Worm (Caenorhabditis elegans) whole organism, young adult: Measurements from ENCODE around the gene ZC53.2.
A peak's percentile ranks its signal among the peaks of the same experiment; 100 is the strongest.

Experiments
- B0019.2 ChIP-seq: fragments of 200-800 bp; sonication (Bioruptor generic); conservative IDR thresholded peaks from 2 replicates; pipeline ENCODE4 v1.3.6; 2022; ENCODE audit warnings: missing genetic modification reagents, missing genetic modification characterization, missing compliant biosample characterization
- B0261.1 ChIP-seq: sonication (generic microtip); optimal IDR thresholded peaks from 2 replicates; lab custom pipeline; 2016; ENCODE audit warnings: mild to moderate bottlenecking, missing genetic modification characterization, moderate library complexity, missing compliant biosample characterization
- B0336.3 ChIP-seq: fragments of 200-800 bp; sonication (Bioruptor generic); IDR thresholded peaks from 2 replicates; pipeline ENCODE4 v1.3.6; 2022; ENCODE audit warnings: missing genetic modification characterization, missing compliant biosample characterization
- F10E7.11 ChIP-seq: sonication (generic microtip); optimal IDR thresholded peaks from 2 replicates; lab custom pipeline; 2017; ENCODE audit warnings: mild to moderate bottlenecking, missing genetic modification characterization, moderate library complexity, missing compliant biosample characterization
- F22D6.2 ChIP-seq: sonication (generic microtip); optimal IDR thresholded peaks from 2 replicates; lab custom pipeline; 2016; ENCODE audit warnings: mild to moderate bottlenecking, missing genetic modification characterization, missing compliant biosample characterization
- F23B12.7 ChIP-seq: sonication (generic microtip); optimal IDR thresholded peaks from 2 replicates; lab custom pipeline; 2017; ENCODE audit warnings: missing genetic modification characterization, mild to moderate bottlenecking, missing compliant biosample characterization, antibody characterized with exemption, moderate library complexity; ENCODE audit not compliant: insufficient read depth
- F33H1.4 ChIP-seq: fragments of 200-800 bp; sonication (Bioruptor generic); IDR thresholded peaks from 2 replicates; pipeline ENCODE4 v1.3.6; 2022; ENCODE audit warnings: missing genetic modification reagents, missing genetic modification characterization, missing compliant biosample characterization
- F37B4.10 ChIP-seq: fragments of 200-800 bp; sonication (Bioruptor generic); IDR thresholded peaks from 2 replicates; pipeline ENCODE4 v1.3.6; 2022; ENCODE audit warnings: missing genetic modification characterization, missing compliant biosample characterization
- F39B2.1 ChIP-seq: fragments of 200-800 bp; sonication (Bioruptor generic); IDR thresholded peaks from 2 replicates; pipeline ENCODE4 v1.3.6; 2022; ENCODE audit warnings: missing genetic modification reagents, missing genetic modification characterization, missing compliant biosample characterization
- F57A8.1 ChIP-seq: fragments of 200-800 bp; sonication (Bioruptor generic); optimal IDR thresholded peaks from 2 replicates; lab custom pipeline; 2018; ENCODE audit warnings: mild to moderate bottlenecking, missing genetic modification characterization, moderate library complexity, missing compliant biosample characterization
- K12H6.12 ChIP-seq: fragments of 200-800 bp; sonication (Bioruptor generic); optimal IDR thresholded peaks from 2 replicates; lab custom pipeline; 2018; ENCODE audit warnings: mild to moderate bottlenecking, missing genetic modification characterization, missing compliant biosample characterization
- Y53F4B.3 ChIP-seq: fragments of 200-800 bp; sonication (Bioruptor generic); IDR thresholded peaks from 2 replicates; pipeline ENCODE4 v1.3.6; 2022; ENCODE audit warnings: missing genetic modification reagents, missing genetic modification characterization, missing compliant biosample characterization
- Y53G8AR.9 ChIP-seq: fragments of 200-800 bp; sonication (Bioruptor generic); conservative IDR thresholded peaks from 2 replicates; pipeline ENCODE4 v1.3.6; 2022; ENCODE audit warnings: missing genetic modification reagents, missing genetic modification characterization, missing compliant biosample characterization
- Y67H2A.10 ChIP-seq: fragments of 200-800 bp; sonication (Bioruptor generic); conservative IDR thresholded peaks from 2 replicates; pipeline ENCODE4 v1.3.6; 2022; ENCODE audit warnings: missing genetic modification reagents, missing genetic modification characterization, missing compliant biosample characterization
- Y79H2A.3 ChIP-seq: fragments of 200-800 bp; sonication (Bioruptor generic); conservative IDR thresholded peaks from 2 replicates; pipeline ENCODE4 v1.3.6; 2022; ENCODE audit warnings: missing genetic modification reagents, missing genetic modification characterization, missing compliant biosample characterization
- akir-1 ChIP-seq: fragments of 200-800 bp; sonication (Bioruptor generic); optimal IDR thresholded peaks from 2 replicates; lab custom pipeline; 2018; ENCODE audit warnings: mild to moderate bottlenecking, missing genetic modification characterization, moderate library complexity, missing compliant biosample characterization
- athp-1 ChIP-seq: sonication (generic microtip); optimal IDR thresholded peaks from 2 replicates; lab custom pipeline; 2017; ENCODE audit warnings: mild to moderate bottlenecking, missing genetic modification characterization, missing compliant biosample characterization
- ceh-100 ChIP-seq: fragments of 200-800 bp; sonication (Bioruptor generic); IDR thresholded peaks from 2 replicates; pipeline ENCODE4 v1.3.6; 2022; ENCODE audit warnings: missing genetic modification reagents, missing genetic modification characterization, missing compliant biosample characterization
- ceh-27 ChIP-seq: fragments of 200-800 bp; sonication (Bioruptor generic); optimal IDR thresholded peaks from 2 replicates; lab custom pipeline; 2018; ENCODE audit warnings: mild to moderate bottlenecking, missing genetic modification characterization, moderate library complexity, missing compliant biosample characterization
- dpl-1 ChIP-seq: fragments of 150-350 bp; optimal IDR thresholded peaks from 2 replicates; lab custom pipeline; 2014; ENCODE audit warnings: missing biosample characterization, missing genetic modification reagents, missing genetic modification characterization
- efl-1 ChIP-seq: fragments of 150-350 bp; optimal IDR thresholded peaks from 2 replicates; lab custom pipeline; 2014; ENCODE audit warnings: missing biosample characterization, missing genetic modification reagents, missing genetic modification characterization
- egl-18 ChIP-seq: fragments of 200-800 bp; sonication (Bioruptor generic); IDR thresholded peaks from 2 replicates; pipeline ENCODE4 v1.3.6; 2022; ENCODE audit warnings: missing genetic modification reagents, missing genetic modification characterization, missing compliant biosample characterization
- egrh-3 ChIP-seq: fragments of 200-800 bp; sonication (Bioruptor generic); IDR thresholded peaks from 2 replicates; pipeline ENCODE4 v1.3.6; 2022; ENCODE audit warnings: missing genetic modification reagents, missing genetic modification characterization, missing compliant biosample characterization
- hlh-12 ChIP-seq: sonication (generic microtip); optimal IDR thresholded peaks from 2 replicates; lab custom pipeline; 2016; ENCODE audit warnings: missing genetic modification characterization, missing compliant biosample characterization
- let-526 ChIP-seq: fragments of 200-800 bp; sonication (Bioruptor generic); IDR thresholded peaks from 2 replicates; pipeline ENCODE4 v1.3.6; 2022; ENCODE audit warnings: missing genetic modification reagents, missing genetic modification characterization, missing compliant biosample characterization
- lin-54 ChIP-seq: fragments of 200-800 bp; sonication (Bioruptor generic); optimal IDR thresholded peaks from 2 replicates; lab custom pipeline; 2018; ENCODE audit warnings: mild to moderate bottlenecking, missing genetic modification characterization, missing compliant biosample characterization
- lir-1 ChIP-seq: fragments of 200-800 bp; sonication (Bioruptor generic); conservative IDR thresholded peaks from 2 replicates; pipeline ENCODE4 v1.3.6; 2022; ENCODE audit warnings: missing genetic modification reagents, missing genetic modification characterization, missing compliant biosample characterization
- madf-10 ChIP-seq: sonication (generic microtip); optimal IDR thresholded peaks from 2 replicates; lab custom pipeline; 2016; ENCODE audit warnings: mild to moderate bottlenecking, missing genetic modification characterization, missing compliant biosample characterization
- madf-3 ChIP-seq: fragments of 200-800 bp; sonication (Bioruptor generic); IDR thresholded peaks from 2 replicates; pipeline ENCODE4 v1.3.6; 2022; ENCODE audit warnings: missing genetic modification reagents, missing genetic modification characterization, missing compliant biosample characterization
- madf-8 ChIP-seq: fragments of 200-800 bp; sonication (Bioruptor generic); conservative IDR thresholded peaks from 2 replicates; pipeline ENCODE4 v1.3.6; 2022; ENCODE audit warnings: missing genetic modification reagents, missing genetic modification characterization, missing compliant biosample characterization
- mxl-1 ChIP-seq: sonication (generic microtip); optimal IDR thresholded peaks from 2 replicates; lab custom pipeline; 2016; ENCODE audit warnings: missing genetic modification characterization, missing compliant biosample characterization
- nhr-120 ChIP-seq: fragments of 200-800 bp; sonication (Bioruptor generic); IDR thresholded peaks from 2 replicates; pipeline ENCODE4 v1.3.6; 2022; ENCODE audit warnings: missing genetic modification characterization, missing compliant biosample characterization
- nhr-90 ChIP-seq: sonication (generic microtip); optimal IDR thresholded peaks from 2 replicates; lab custom pipeline; 2016; ENCODE audit warnings: missing genotype, mild to moderate bottlenecking, missing genetic modification characterization, missing compliant biosample characterization
- pbrm-1 ChIP-seq: fragments of 200-800 bp; sonication (Bioruptor generic); IDR thresholded peaks from 2 replicates; pipeline ENCODE4 v1.3.6; 2022; ENCODE audit warnings: missing genetic modification reagents, missing genetic modification characterization, missing compliant biosample characterization
- rpc-1 ChIP-seq, 2 experiments: fragments of 150-350 bp in 1 of 2; sonication (generic microtip) in 1 of 2; optimal IDR thresholded peaks; 2 replicates each; lab custom pipeline; 2014 to 2018; ENCODE audit warnings: missing biosample characterization in 1 of 2, missing genetic modification characterization in 1 of 2, missing genetic modification reagents in 1 of 2, missing genotype in 1 of 2
- sdz-38 ChIP-seq: sonication (generic microtip); optimal IDR thresholded peaks from 2 replicates; lab custom pipeline; 2016; ENCODE audit warnings: missing genotype, missing genetic modification characterization, missing compliant biosample characterization
- snpc-1.1 ChIP-seq: sonication (generic microtip); optimal IDR thresholded peaks from 2 replicates; lab custom pipeline; 2017; ENCODE audit warnings: missing genetic modification characterization, mild to moderate bottlenecking, missing compliant biosample characterization, antibody characterized with exemption, moderate library complexity, missing genotype, missing genetic modification reagents; ENCODE audit not compliant: insufficient read depth
- snpc-4 ChIP-seq, 5 experiments: fragments of 150-350 bp in 1 of 5; sonication (generic microtip) in 4 of 5; optimal IDR thresholded peaks; 2 replicates each; lab custom pipeline; 2014 to 2018; ENCODE audit warnings: missing genetic modification characterization in 5 of 5, missing biosample characterization in 3 of 5, antibody characterized with exemption in 2 of 5, mild to moderate bottlenecking in 2 of 5, missing compliant biosample characterization in 2 of 5, missing genotype in 2 of 5, moderate library complexity in 2 of 5, missing genetic modification reagents in 1 of 5
- tbp1 ChIP-seq: fragments of 200-800 bp; sonication (Bioruptor generic); optimal IDR thresholded peaks from 2 replicates; lab custom pipeline; 2018; ENCODE audit warnings: mild to moderate bottlenecking, missing genetic modification characterization, missing compliant biosample characterization
- zfh-2 ChIP-seq: fragments of 200-800 bp; sonication (Bioruptor generic); conservative IDR thresholded peaks from 2 replicates; pipeline ENCODE4 v1.3.6; 2022; ENCODE audit warnings: missing genetic modification reagents, missing genetic modification characterization, missing compliant biosample characterization
- ztf-22 ChIP-seq: fragments of 200-800 bp; sonication (Bioruptor generic); optimal IDR thresholded peaks from 2 replicates; lab custom pipeline; 2018; ENCODE audit warnings: mild to moderate bottlenecking, missing genetic modification characterization, moderate library complexity, missing compliant biosample characterization
- ztf-26 ChIP-seq: sonication (generic microtip); optimal IDR thresholded peaks from 2 replicates; lab custom pipeline; 2017; ENCODE audit warnings: missing genetic modification characterization, missing compliant biosample characterization

The ZC53.2 gene

ce11 chrX:1924138-1924537 is at the start of gene ZC53.2:
Gene ZC53.2, minus strand, starts transcription at chrX:1924238.
- TF ChIP-seq snpc-4 (GFP tag; optimal IDR thresholded peaks at IDR 0.05; lab: Kevin White, UChicago) (no peak), snpc-4 (tag; optimal IDR thresholded peaks at IDR 0.05; lab: Kevin White, UChicago) (no peak), B0019.2 (GFP tag; lab: Robert Waterston, UW) (no peak), dpl-1 (GFP tag; lab: Kevin White, UChicago) (no peak), F39B2.1 (no peak), madf-8 (GFP tag; lab: Robert Waterston, UW) (no peak), F22D6.2 (tag; lab: Kevin White, UChicago) (no peak), pbrm-1 (GFP tag; lab: Robert Waterston, UW) (no peak), let-526 (no peak), athp-1 (no peak), ztf-22 (GFP tag; lab: Kevin White, UChicago) (no peak), hlh-12 (tag; lab: Kevin White, UChicago) (no peak), F23B12.7 (tag; lab: Kevin White, UChicago) (no peak), nhr-90 (tag; lab: Kevin White, UChicago) (no peak), Y79H2A.3 (GFP tag; lab: Robert Waterston, UW) (no peak)

- TF ChIP-seq Y53G8AR.9 (no peak), nhr-120 (no peak), tbp1 (GFP tag; lab: Kevin White, UChicago) (peak; percentile 78), ztf-22 (GFP tag; lab: Kevin White, UChicago) (no peak), B0261.1 (peak; percentile 43), sdz-38 (tag; lab: Kevin White, UChicago) (no peak), rpc-1 (optimal IDR thresholded peaks at IDR 0.05; lab: Kevin White, UChicago) (peak; percentile 36), rpc-1 (tag; optimal IDR thresholded peaks at IDR 0.05; lab: Kevin White, UChicago) (peak; percentile 69), B0336.3 (GFP tag; lab: Robert Waterston, UW) (no peak), snpc-1.1 (no peak), F57A8.1 (no peak)
Observed at ce11 chrX:1972766-1973165, 48.7 kb upstream of the ZC53.2 start.

DNA sequence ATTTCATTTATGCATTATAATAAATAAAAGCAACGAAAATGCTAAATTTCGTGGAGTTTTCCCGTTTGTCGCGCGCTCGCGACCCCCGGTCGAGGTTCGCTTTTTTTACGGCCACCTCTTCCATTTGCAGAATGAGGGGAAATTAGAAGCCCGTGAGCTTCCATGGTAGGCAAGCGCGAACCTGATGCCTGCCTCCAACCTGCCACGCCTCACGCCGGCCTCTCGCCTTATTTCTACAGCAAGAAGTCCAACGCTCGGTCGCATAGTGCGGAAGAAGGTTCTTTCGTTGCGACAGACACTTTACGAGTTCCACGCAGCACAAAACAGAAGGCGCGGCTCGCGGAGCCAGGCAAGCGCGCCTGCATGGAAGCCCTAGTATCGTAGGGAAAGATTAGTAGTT is 47.6 kb upstream of the ZC53.2 start:
- TF ChIP-seq mxl-1 (tag; lab: Kevin White, UChicago): no peak
- no peak for TF ChIP-seq efl-1
- TF ChIP-seq ztf-26 (tag; lab: Kevin White, UChicago): no peak
- TF ChIP-seq snpc-4 (GFP tag; optimal IDR thresholded peaks at IDR 0.05; lab: Kevin White, UChicago): no peak
- TF ChIP-seq snpc-4 (tag; optimal IDR thresholded peaks at IDR 0.05; lab: Kevin White, UChicago): no peak
- TF ChIP-seq Y79H2A.3 (GFP tag; lab: Robert Waterston, UW): no peak
- TF ChIP-seq zfh-2 (GFP tag; lab: Robert Waterston, UW): peak; percentile 61
- no peak for TF ChIP-seq Y67H2A.10 (GFP tag; lab: Robert Waterston, UW)
- no peak for TF ChIP-seq F37B4.10
- TF ChIP-seq tbp1 (GFP tag; lab: Kevin White, UChicago): no peak
- TF ChIP-seq lin-54 (GFP tag; lab: Kevin White, UChicago): no peak
- TF ChIP-seq madf-3: 0 out of 2 replicates have a peak, but pooled peaks have one; percentile 62

DNA sequence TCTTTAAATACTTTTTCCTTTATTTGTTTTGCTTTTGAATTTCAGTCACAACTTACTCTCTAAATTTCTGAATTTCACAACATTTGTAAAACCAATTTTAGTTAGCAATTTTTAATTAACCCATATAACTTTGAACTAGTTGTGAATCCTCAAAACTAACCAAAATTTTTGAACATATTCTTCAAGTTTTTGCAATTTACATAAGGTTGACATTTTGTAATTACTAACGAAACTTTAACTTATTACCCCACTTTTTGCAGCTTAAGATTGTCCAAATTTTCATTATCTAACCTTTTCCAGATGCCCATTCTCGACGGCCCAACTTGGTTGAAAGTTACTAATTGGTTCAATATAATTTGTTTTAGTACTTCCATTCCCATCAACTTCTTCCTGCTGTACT is 45.5 kb upstream of the ZC53.2 start, which contains the start of gene str-79:
str-79 (plus strand) TSS at position 301 of the 400 bp plus-strand sequence.
- TF ChIP-seq Y53F4B.3 (GFP tag; lab: Robert Waterston, UW): no peak
- TF ChIP-seq F33H1.4 (GFP tag; lab: Robert Waterston, UW): no peak
- no peak for TF ChIP-seq lir-1
- TF ChIP-seq ceh-27 (GFP tag; lab: Kevin White, UChicago): no peak
- no peak for TF ChIP-seq egrh-3 (GFP tag; lab: Robert Waterston, UW)
- no peak for TF ChIP-seq pbrm-1 (GFP tag; lab: Robert Waterston, UW)
- TF ChIP-seq F10E7.11 (tag; lab: Kevin White, UChicago): no peak
- no peak for TF ChIP-seq egl-18 (GFP tag; lab: Robert Waterston, UW)
- no peak for TF ChIP-seq akir-1 (GFP tag; lab: Kevin White, UChicago)
- TF ChIP-seq ceh-100 (GFP tag; lab: Robert Waterston, UW): no peak
- no peak for TF ChIP-seq K12H6.12 (tag; lab: Kevin White, UChicago)
- TF ChIP-seq madf-10 (tag; lab: Kevin White, UChicago): no peak
